Fruit fly (Drosophila melanogaster): ENCODE results near the gene CG43345.

The CG43345 gene

dm6 chr2L:21168295-21169159 lies at the start of gene CG43345, which contains the start of the genes mAcon1 and CG43346:
CG43345 (minus strand) TSS chr2L:21168581.
mAcon1 (plus strand) TSS chr2L:21168570.
CG43346 (minus strand) TSS chr2L:21168581.
- no peak for TF ChIP-seq psq (optimal IDR thresholded peaks at IDR 0.05)
- TF ChIP-seq Sin3A (optimal IDR thresholded peaks at IDR 0.05), result no peak
- TF ChIP-seq h (optimal IDR thresholded peaks at IDR 0.05), result no peak
- TF ChIP-seq Myc (optimal IDR thresholded peaks at IDR 0.05), result no peak
- no peak for TF ChIP-seq insv (optimal IDR thresholded peaks at IDR 0.05)
- no peak for TF ChIP-seq ttk (optimal IDR thresholded peaks at IDR 0.05)

dm6 chr2L:21214961-21215362 lies 46.6 kb upstream of the CG43345 start:
- TF ChIP-seq ttk (optimal IDR thresholded peaks at IDR 0.05) (no peak), Sin3A (optimal IDR thresholded peaks at IDR 0.05) (no peak), insv (optimal IDR thresholded peaks at IDR 0.05) (no peak), h (optimal IDR thresholded peaks at IDR 0.05) (no peak), Myc (optimal IDR thresholded peaks at IDR 0.05) (no peak), psq (optimal IDR thresholded peaks at IDR 0.05) (no peak)

dm6 chr2L:21206193-21206592 lies 37.8 kb upstream of the CG43345 start, which contains the start of gene clumsy:
clumsy (plus strand) TSS chr2L:21206493.
- no peak for TF ChIP-seq Sin3A (optimal IDR thresholded peaks at IDR 0.05)
- TF ChIP-seq psq (optimal IDR thresholded peaks at IDR 0.05), result no peak
- no peak for TF ChIP-seq h (optimal IDR thresholded peaks at IDR 0.05)
- TF ChIP-seq Myc (optimal IDR thresholded peaks at IDR 0.05), result no peak
- TF ChIP-seq insv (optimal IDR thresholded peaks at IDR 0.05), result no peak
- TF ChIP-seq ttk (optimal IDR thresholded peaks at IDR 0.05), result no peak

- no peak for TF ChIP-seq Myc (optimal IDR thresholded peaks at IDR 0.05)
- no peak for TF ChIP-seq psq (optimal IDR thresholded peaks at IDR 0.05)
- no peak for TF ChIP-seq ttk (optimal IDR thresholded peaks at IDR 0.05)
- TF ChIP-seq Sin3A (optimal IDR thresholded peaks at IDR 0.05), result no peak
- TF ChIP-seq insv (optimal IDR thresholded peaks at IDR 0.05), result no peak
- TF ChIP-seq h (optimal IDR thresholded peaks at IDR 0.05), result no peak
Measured at dm6 chr2L:21202702-21203101, 34.3 kb upstream of the CG43345 start, which contains the start of gene CG31988. CG31988 (minus strand) TSS chr2L:21202802.

dm6 chr2L:21200275-21200674 lies 31.9 kb upstream of the CG43345 start, which contains the start of gene CG31624:
CG31624 (minus strand) TSS chr2L:21200375.
- TF ChIP-seq insv (optimal IDR thresholded peaks at IDR 0.05) (no peak), psq (optimal IDR thresholded peaks at IDR 0.05) (no peak), h (optimal IDR thresholded peaks at IDR 0.05) (no peak), Myc (optimal IDR thresholded peaks at IDR 0.05) (no peak), Sin3A (optimal IDR thresholded peaks at IDR 0.05) (no peak), ttk (optimal IDR thresholded peaks at IDR 0.05) (no peak)

dm6 chr2L:21198633-21199264 lies 30.4 kb upstream of the CG43345 start, which contains the start of gene Ret:
Ret (minus strand) TSS chr2L:21198762.
- TF ChIP-seq psq (optimal IDR thresholded peaks at IDR 0.05), result no peak
- TF ChIP-seq h (optimal IDR thresholded peaks at IDR 0.05), result no peak
- no peak for TF ChIP-seq ttk (optimal IDR thresholded peaks at IDR 0.05)
- no peak for TF ChIP-seq Myc (optimal IDR thresholded peaks at IDR 0.05)
- TF ChIP-seq insv (optimal IDR thresholded peaks at IDR 0.05), result no peak
- no peak for TF ChIP-seq Sin3A (optimal IDR thresholded peaks at IDR 0.05)

dm6 chr2L:21197178-21197577 lies 28.8 kb upstream of the CG43345 start:
- no peak for TF ChIP-seq insv (optimal IDR thresholded peaks at IDR 0.05)
- TF ChIP-seq Myc (optimal IDR thresholded peaks at IDR 0.05), result no peak

dm6 chr2L:21196511-21196910 lies 28.1 kb upstream of the CG43345 start:
- TF ChIP-seq psq (optimal IDR thresholded peaks at IDR 0.05) (no peak), h (optimal IDR thresholded peaks at IDR 0.05) (no peak), Sin3A (optimal IDR thresholded peaks at IDR 0.05) (no peak), Myc (optimal IDR thresholded peaks at IDR 0.05) (no peak), ttk (optimal IDR thresholded peaks at IDR 0.05) (no peak), insv (optimal IDR thresholded peaks at IDR 0.05) (no peak)

- no peak for TF ChIP-seq ttk (optimal IDR thresholded peaks at IDR 0.05)
- TF ChIP-seq Myc (optimal IDR thresholded peaks at IDR 0.05), result no peak
- TF ChIP-seq psq (optimal IDR thresholded peaks at IDR 0.05), result no peak
- no peak for TF ChIP-seq insv (optimal IDR thresholded peaks at IDR 0.05)
- TF ChIP-seq h (optimal IDR thresholded peaks at IDR 0.05), result no peak
- TF ChIP-seq Sin3A (optimal IDR thresholded peaks at IDR 0.05), result no peak
Measured at dm6 chr2L:21195331-21195730, 26.9 kb upstream of the CG43345 start.

- no peak for TF ChIP-seq Myc (optimal IDR thresholded peaks at IDR 0.05)
- no peak for TF ChIP-seq Sin3A (optimal IDR thresholded peaks at IDR 0.05)
- TF ChIP-seq insv (optimal IDR thresholded peaks at IDR 0.05), result no peak
- TF ChIP-seq ttk (optimal IDR thresholded peaks at IDR 0.05), result no peak
- no peak for TF ChIP-seq h (optimal IDR thresholded peaks at IDR 0.05)
- TF ChIP-seq psq (optimal IDR thresholded peaks at IDR 0.05), result no peak
Measured at dm6 chr2L:21189273-21189781, 20.9 kb upstream of the CG43345 start.

dm6 chr2L:21187753-21188152 lies 19.4 kb upstream of the CG43345 start:
- TF ChIP-seq Sin3A (optimal IDR thresholded peaks at IDR 0.05) (no peak), Myc (optimal IDR thresholded peaks at IDR 0.05) (no peak), insv (optimal IDR thresholded peaks at IDR 0.05) (no peak), h (optimal IDR thresholded peaks at IDR 0.05) (no peak), ttk (optimal IDR thresholded peaks at IDR 0.05) (no peak)

dm6 chr2L:21179615-21180031 lies 11.2 kb upstream of the CG43345 start, which contains the start of the genes bur and Mcm10:
bur (minus strand) TSS chr2L:21179683.
Mcm10 (plus strand) TSS chr2L:21179933.
- no peak for TF ChIP-seq psq (optimal IDR thresholded peaks at IDR 0.05)
- no peak for TF ChIP-seq insv (optimal IDR thresholded peaks at IDR 0.05)
- TF ChIP-seq Sin3A (optimal IDR thresholded peaks at IDR 0.05), result no peak
- no peak for TF ChIP-seq h (optimal IDR thresholded peaks at IDR 0.05)
- no peak for TF ChIP-seq ttk (optimal IDR thresholded peaks at IDR 0.05)
- no peak for TF ChIP-seq Myc (optimal IDR thresholded peaks at IDR 0.05)

Measured in Kc167 (cell line).